Fruit fly (Drosophila melanogaster) whole organism, embryonic: ENCODE results near the gene Cp7Fa.

Experiments used
- B-H2 ChIP-seq: fragments of 200-800 bp; sonication (Bioruptor generic); optimal IDR thresholded peaks from 2 replicates; lab custom pipeline; 2018; ENCODE audit warnings: missing biosample characterization, mild to moderate bottlenecking, missing genetic modification characterization
- CG12236 ChIP-seq: fragments of 200-800 bp; sonication (Bioruptor generic); optimal IDR thresholded peaks from 2 replicates; lab custom pipeline; 2016; ENCODE audit warnings: missing biosample characterization, missing genetic modification characterization
- CG13424 ChIP-seq: fragments of 200-800 bp; sonication (Bioruptor generic); optimal IDR thresholded peaks from 2 replicates; lab custom pipeline; 2019; ENCODE audit warnings: missing biosample characterization, mild to moderate bottlenecking, missing genetic modification characterization, moderate library complexity
- CG14014 ChIP-seq: fragments of 200-800 bp; sonication (Bioruptor generic); IDR thresholded peaks from 2 replicates; pipeline ENCODE4 v1.3.6; 2022; ENCODE audit warnings: missing biosample characterization, missing genetic modification characterization
- CG14050 ChIP-seq: fragments of 200-800 bp; sonication (Bioruptor generic); IDR thresholded peaks from 3 replicates; pipeline ENCODE4 v1.3.6; 2022; ENCODE audit warnings: missing biosample characterization, missing genetic modification characterization
- CG1529 ChIP-seq: fragments of 200-800 bp; sonication (Bioruptor generic); optimal IDR thresholded peaks from 3 replicates; lab custom pipeline; 2018; ENCODE audit warnings: missing biosample characterization, missing genetic modification characterization
- CG17568 ChIP-seq: fragments of 200-800 bp; sonication (Bioruptor generic); optimal IDR thresholded peaks from 2 replicates; lab custom pipeline; 2018; ENCODE audit warnings: missing biosample characterization, mild to moderate bottlenecking, missing genetic modification characterization, moderate library complexity
- CG1792 ChIP-seq: fragments of 200-800 bp; sonication (Bioruptor generic); optimal IDR thresholded peaks from 2 replicates; lab custom pipeline; 2016; ENCODE audit warnings: missing biosample characterization, missing genetic modification characterization
- CG2202 ChIP-seq: fragments of 200-800 bp; sonication (Bioruptor generic); optimal IDR thresholded peaks from 2 replicates; lab custom pipeline; 2018; ENCODE audit warnings: missing biosample characterization, mild to moderate bottlenecking, missing genetic modification characterization
- CG2875 ChIP-seq: fragments of 200-800 bp; sonication (Bioruptor generic); optimal IDR thresholded peaks from 2 replicates; lab custom pipeline; 2017; ENCODE audit warnings: missing biosample characterization, mild to moderate bottlenecking, missing genetic modification characterization, missing genetic modification reagents
- CG3065 ChIP-seq: fragments of 200-800 bp; sonication (Bioruptor generic); optimal IDR thresholded peaks from 2 replicates; lab custom pipeline; 2016; ENCODE audit warnings: missing biosample characterization, missing genetic modification characterization
- CG31388 ChIP-seq: fragments of 200-800 bp; sonication (Bioruptor generic); optimal IDR thresholded peaks from 2 replicates; lab custom pipeline; 2016; ENCODE audit warnings: missing biosample characterization, missing genetic modification characterization
- CG33557 ChIP-seq: fragments of 200-800 bp; sonication (Bioruptor generic); optimal IDR thresholded peaks from 2 replicates; lab custom pipeline; 2019; ENCODE audit warnings: missing biosample characterization, mild to moderate bottlenecking, missing genetic modification characterization, moderate library complexity
- CG4282 ChIP-seq: fragments of 200-800 bp; sonication (Bioruptor generic); optimal IDR thresholded peaks from 2 replicates; lab custom pipeline; 2016; ENCODE audit warnings: missing biosample characterization, missing genetic modification characterization
- CG4360 ChIP-seq: fragments of 200-800 bp; sonication (Bioruptor generic); IDR thresholded peaks from 2 replicates; pipeline ENCODE4 v1.3.6; 2022; ENCODE audit warnings: missing biosample characterization, missing genetic modification characterization
- CG4707 ChIP-seq: fragments of 200-800 bp; sonication (Bioruptor generic); optimal IDR thresholded peaks from 2 replicates; lab custom pipeline; 2018; ENCODE audit warnings: missing biosample characterization, mild to moderate bottlenecking, missing genetic modification characterization, moderate library complexity
- CG5180 ChIP-seq: fragments of 200-800 bp; sonication (Bioruptor generic); optimal IDR thresholded peaks from 3 replicates; lab custom pipeline; 2017; ENCODE audit warnings: missing biosample characterization, missing genetic modification characterization, mild to moderate bottlenecking, moderate library complexity, missing genetic modification reagents
- CG7372 ChIP-seq: fragments of 200-800 bp; sonication (Bioruptor generic); IDR thresholded peaks from 2 replicates; pipeline ENCODE4 v1.3.6; 2022; ENCODE audit warnings: missing biosample characterization, missing genetic modification characterization
- CG7963 ChIP-seq: fragments of 200-800 bp; sonication (Bioruptor generic); IDR thresholded peaks from 3 replicates; pipeline ENCODE4 v1.3.6; 2022; ENCODE audit warnings: missing biosample characterization, missing genetic modification characterization; ENCODE audit not compliant: partially characterized antibody
- CG8388 ChIP-seq: fragments of 200-800 bp; sonication (Bioruptor generic); optimal IDR thresholded peaks from 2 replicates; lab custom pipeline; 2019; ENCODE audit warnings: missing biosample characterization, mild to moderate bottlenecking, missing genetic modification characterization, moderate library complexity
- CG9932 ChIP-seq: fragments of 200-800 bp; sonication (Bioruptor generic); IDR thresholded peaks from 2 replicates; pipeline ENCODE4 v1.3.6; 2022; ENCODE audit warnings: missing biosample characterization, missing genetic modification characterization
- Dad ChIP-seq: fragments of 200-800 bp; sonication (Bioruptor generic); optimal IDR thresholded peaks from 3 replicates; lab custom pipeline; 2016; ENCODE audit warnings: missing biosample characterization, missing genetic modification characterization
- GATAe ChIP-seq: fragments of 200-800 bp; sonication (Bioruptor generic); conservative IDR thresholded peaks from 2 replicates; pipeline ENCODE4 v1.3.6; 2022; ENCODE audit warnings: missing biosample characterization, missing genetic modification characterization
- Meics ChIP-seq: fragments of 200-800 bp; sonication (Bioruptor generic); optimal IDR thresholded peaks from 2 replicates; lab custom pipeline; 2017; ENCODE audit warnings: missing biosample characterization, mild to moderate bottlenecking, missing genetic modification characterization
- NFAT ChIP-seq: fragments of 200-800 bp; sonication (Bioruptor generic); IDR thresholded peaks from 2 replicates; pipeline ENCODE4 v1.3.6; 2022; ENCODE audit warnings: missing biosample characterization, missing genetic modification characterization
- Neu2 ChIP-seq: fragments of 200-800 bp; sonication (Bioruptor generic); optimal IDR thresholded peaks from 3 replicates; lab custom pipeline; 2016; ENCODE audit warnings: missing biosample characterization, missing genetic modification characterization, borderline replicate concordance
- Oaz ChIP-seq: fragments of 200-800 bp; sonication (Bioruptor generic); IDR thresholded peaks from 2 replicates; pipeline ENCODE4 v1.3.6; 2022; ENCODE audit warnings: missing biosample characterization, missing genetic modification characterization
- Scr ChIP-seq: fragments of 200-800 bp; sonication (Bioruptor generic); IDR thresholded peaks from 2 replicates; pipeline ENCODE4 v1.3.6; 2022; ENCODE audit warnings: missing biosample characterization, missing genetic modification characterization; ENCODE audit not compliant: partially characterized antibody
- Xbp1 ChIP-seq: fragments of 200-800 bp; sonication (Bioruptor generic); optimal IDR thresholded peaks from 3 replicates; lab custom pipeline; 2016; ENCODE audit warnings: missing biosample characterization, mild to moderate bottlenecking, missing genetic modification characterization
- ara ChIP-seq: fragments of 200-800 bp; sonication (Bioruptor generic); IDR thresholded peaks from 2 replicates; pipeline ENCODE4 v1.3.6; 2022; ENCODE audit warnings: missing biosample characterization, missing genetic modification characterization
- bigmax ChIP-seq: fragments of 200-800 bp; sonication (Bioruptor generic); optimal IDR thresholded peaks from 2 replicates; lab custom pipeline; 2018; ENCODE audit warnings: missing biosample characterization, mild to moderate bottlenecking, missing genetic modification characterization
- chm ChIP-seq: fragments of 200-800 bp; sonication (Bioruptor generic); IDR thresholded peaks from 2 replicates; pipeline ENCODE4 v1.3.6; 2022; ENCODE audit warnings: missing biosample characterization, missing genetic modification characterization
- dysf ChIP-seq: fragments of 200-800 bp; sonication (Bioruptor generic); IDR thresholded peaks from 3 replicates; pipeline ENCODE4 v1.3.6; 2022; ENCODE audit warnings: missing biosample characterization, missing genetic modification characterization
- eyg ChIP-seq: fragments of 200-800 bp; sonication (Bioruptor generic); optimal IDR thresholded peaks from 3 replicates; lab custom pipeline; 2016; ENCODE audit warnings: missing biosample characterization, missing genetic modification characterization
- fd64A ChIP-seq: fragments of 200-800 bp; sonication (Bioruptor generic); optimal IDR thresholded peaks from 3 replicates; lab custom pipeline; 2018; ENCODE audit warnings: missing biosample characterization, mild to moderate bottlenecking, missing genetic modification characterization
- gcm2 ChIP-seq: fragments of 200-800 bp; sonication (Bioruptor generic); optimal IDR thresholded peaks from 2 replicates; lab custom pipeline; 2016; ENCODE audit warnings: missing biosample characterization, missing genetic modification characterization
- hbn ChIP-seq: fragments of 200-800 bp; sonication (Bioruptor generic); IDR thresholded peaks from 2 replicates; pipeline ENCODE4 v1.3.6; 2022; ENCODE audit warnings: missing biosample characterization, missing genetic modification characterization; ENCODE audit not compliant: partially characterized antibody
- ind ChIP-seq: fragments of 200-800 bp; sonication (Bioruptor generic); optimal IDR thresholded peaks from 3 replicates; lab custom pipeline; 2016; ENCODE audit warnings: missing biosample characterization, missing genetic modification characterization
- inv ChIP-seq: fragments of 200-800 bp; sonication (Bioruptor generic); IDR thresholded peaks from 2 replicates; pipeline ENCODE4 v1.3.6; 2022; ENCODE audit warnings: missing biosample characterization, missing genetic modification characterization; ENCODE audit not compliant: partially characterized antibody
- maf-S ChIP-seq: fragments of 200-800 bp; sonication (Bioruptor generic); optimal IDR thresholded peaks from 2 replicates; lab custom pipeline; 2016; ENCODE audit warnings: missing biosample characterization, missing genetic modification characterization
- onecut ChIP-seq: fragments of 200-800 bp; sonication (Bioruptor generic); IDR thresholded peaks from 2 replicates; pipeline ENCODE4 v1.3.6; 2022; ENCODE audit warnings: missing biosample characterization, missing genetic modification characterization
- otp ChIP-seq: fragments of 200-800 bp; sonication (Bioruptor generic); IDR thresholded peaks from 3 replicates; pipeline ENCODE4, ENCODE4 v1.3.6; 2022; ENCODE audit warnings: missing biosample characterization, missing genetic modification characterization
- pb ChIP-seq: fragments of 200-800 bp; sonication (Bioruptor generic); optimal IDR thresholded peaks from 3 replicates; lab custom pipeline; 2016; ENCODE audit warnings: missing biosample characterization, missing genetic modification characterization
- pnt ChIP-seq: fragments of 200-800 bp; sonication (Bioruptor generic); optimal IDR thresholded peaks from 3 replicates; lab custom pipeline; 2016; ENCODE audit warnings: missing biosample characterization, missing genetic modification characterization
- row ChIP-seq: fragments of 200-800 bp; sonication (Bioruptor generic); IDR thresholded peaks from 3 replicates; pipeline ENCODE4 v1.3.6; 2022; ENCODE audit warnings: missing biosample characterization, missing genetic modification characterization
- tna ChIP-seq: fragments of 200-800 bp; sonication (Bioruptor generic); IDR thresholded peaks from 2 replicates; pipeline ENCODE4 v1.3.6; 2022; ENCODE audit warnings: missing biosample characterization, missing genetic modification characterization; ENCODE audit not compliant: partially characterized antibody
- tup ChIP-seq: fragments of 200-800 bp; sonication (Bioruptor generic); optimal IDR thresholded peaks from 2 replicates; lab custom pipeline; 2016; ENCODE audit warnings: missing biosample characterization, mild to moderate bottlenecking, missing genetic modification characterization, moderate library complexity
- vnd ChIP-seq: fragments of 200-800 bp; sonication (Bioruptor generic); IDR thresholded peaks from 3 replicates; pipeline ENCODE4 v1.3.6; 2022; ENCODE audit warnings: missing biosample characterization, missing genetic modification characterization; ENCODE audit not compliant: partially characterized antibody
- zfh1 ChIP-seq: fragments of 200-800 bp; sonication (Bioruptor generic); IDR thresholded peaks from 3 replicates; pipeline ENCODE4 v1.3.6; 2022; ENCODE audit warnings: missing biosample characterization, missing genetic modification characterization

Gene Cp7Fa

DNA sequence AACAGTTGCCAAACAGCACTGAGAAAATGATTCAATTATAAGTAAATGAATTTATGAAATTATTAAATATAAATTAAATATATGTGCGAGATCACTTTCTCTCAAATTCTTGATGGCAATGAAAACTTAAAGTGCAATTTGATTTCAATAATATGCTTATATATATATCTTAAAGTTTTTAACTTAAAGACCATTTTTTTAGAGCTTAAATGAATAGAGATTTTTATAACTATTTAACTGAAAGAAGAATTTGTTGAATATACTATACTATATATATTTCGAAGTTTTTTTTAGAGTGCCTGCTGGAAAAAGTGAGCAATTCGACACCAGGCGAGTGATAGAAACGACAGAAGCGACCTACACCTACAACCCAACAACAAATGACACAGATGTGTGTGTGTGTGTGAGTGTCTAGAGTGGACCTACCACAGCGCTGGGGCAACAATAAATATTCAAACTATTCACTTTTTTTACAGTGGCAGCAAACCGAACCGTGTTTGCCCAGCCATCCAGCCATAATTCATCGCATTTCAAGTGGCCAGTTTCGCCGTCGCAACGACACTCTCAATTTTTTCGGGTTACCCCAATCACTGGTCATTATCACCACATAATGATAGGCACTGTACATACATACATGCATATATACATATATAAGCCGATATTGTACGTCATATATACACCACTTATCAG is 25.7 kb upstream of the Cp7Fa start (continued):
- no peak for TF ChIP-seq hbn
- TF ChIP-seq otp (GFP tag; lab: Robert Waterston, UW) = no peak
- TF ChIP-seq tna (GFP tag; lab: Robert Waterston, UW) = no peak
- TF ChIP-seq CG5180 (GFP tag; lab: Kevin White, UChicago) = no peak
- TF ChIP-seq CG31388 (GFP tag; lab: Kevin White, UChicago) = no peak
- TF ChIP-seq CG7372 (GFP tag; lab: Robert Waterston, UW) = 0 out of 2 replicates have a peak, but pooled peaks have one; percentile 8
- TF ChIP-seq Scr (GFP tag; lab: Robert Waterston, UW) = no peak
- no peak for TF ChIP-seq tup
- no peak for TF ChIP-seq pb
- no peak for TF ChIP-seq CG3065 (GFP tag; lab: Kevin White, UChicago)
- no peak for TF ChIP-seq CG2875 (GFP tag; lab: Kevin White, UChicago)
- TF ChIP-seq CG8388 (GFP tag; lab: Kevin White, UChicago) = peak; percentile 72
- TF ChIP-seq CG4707 (GFP tag; lab: Kevin White, UChicago) = no peak
- TF ChIP-seq dysf (GFP tag; lab: Robert Waterston, UW) = no peak
- TF ChIP-seq CG1529 (GFP tag; lab: Kevin White, UChicago) = no peak
- no peak for TF ChIP-seq CG7963
- peak; percentile 40 for TF ChIP-seq CG9932 (GFP tag; lab: Robert Waterston, UW)
- TF ChIP-seq CG4360 (GFP tag; lab: Robert Waterston, UW) = peak; percentile 49
- TF ChIP-seq ind (GFP tag; lab: Kevin White, UChicago) = no peak
- TF ChIP-seq GATAe (GFP tag; lab: Robert Waterston, UW) = 0 out of 2 replicates have a peak, but pooled peaks have one; percentile 17
- no peak for TF ChIP-seq ara
- no peak for TF ChIP-seq CG1792 (GFP tag; lab: Kevin White, UChicago)
- TF ChIP-seq vnd (GFP tag; lab: Robert Waterston, UW) = peak; percentile 39; the same call in 2 of the 3 replicates
- no peak for TF ChIP-seq eyg (GFP tag; lab: Kevin White, UChicago)
- peak; percentile 29; the same call in 1 of the 2 replicates for TF ChIP-seq Oaz
- TF ChIP-seq maf-S (GFP tag; lab: Kevin White, UChicago) = no peak
- TF ChIP-seq CG14050 (GFP tag; lab: Robert Waterston, UW) = no peak
- no peak for TF ChIP-seq B-H2 (GFP tag; lab: Kevin White, UChicago)
- TF ChIP-seq gcm2 = no peak
- TF ChIP-seq fd64A = no peak
- TF ChIP-seq NFAT (GFP tag; lab: Robert Waterston, UW) = no peak
- TF ChIP-seq zfh1 = no peak
- TF ChIP-seq bigmax = no peak
- no peak for TF ChIP-seq CG12236 (GFP tag; lab: Kevin White, UChicago)
- TF ChIP-seq chm (GFP tag; lab: Robert Waterston, UW) = 0 out of 2 replicates have a peak, but pooled peaks have one; percentile 51
- TF ChIP-seq CG2202 (tag; lab: Kevin White, UChicago) = no peak
- TF ChIP-seq CG14014 = no peak
- no peak for TF ChIP-seq inv (GFP tag; lab: Robert Waterston, UW)
- TF ChIP-seq CG17568 (GFP tag; lab: Kevin White, UChicago) = no peak
- peak; percentile 22 for TF ChIP-seq Meics (GFP tag; lab: Kevin White, UChicago)
- TF ChIP-seq Xbp1 = peak; percentile 35
- TF ChIP-seq pnt (GFP tag; lab: Kevin White, UChicago) = no peak
- no peak for TF ChIP-seq Neu2
- TF ChIP-seq onecut (GFP tag; lab: Robert Waterston, UW) = no peak
- peak; percentile 69 for TF ChIP-seq CG13424
- TF ChIP-seq CG4282 (GFP tag; lab: Kevin White, UChicago) = no peak
- peak; percentile 68 for TF ChIP-seq CG33557
- peak; percentile 54; the same call in 2 of the 3 replicates for TF ChIP-seq row (GFP tag; lab: Robert Waterston, UW)
- TF ChIP-seq Dad (GFP tag; lab: Kevin White, UChicago) = no peak
